Worm (Caenorhabditis elegans): Measurements from ENCODE around the gene mdt-10.

mdt-10 gene

ce11 chrII:7854942-7855341 lies at the start of gene mdt-10:
mdt-10 (minus strand) TSS chrII:7855042.
- TF ChIP-seq unc-62 (GFP tag; optimal IDR thresholded peaks at IDR 0.05) = no peak

- TF ChIP-seq unc-62 (GFP tag; optimal IDR thresholded peaks at IDR 0.05) = no peak
Measured at ce11 chrII:7901990-7902389, 47.1 kb upstream of the mdt-10 start.

DNA sequence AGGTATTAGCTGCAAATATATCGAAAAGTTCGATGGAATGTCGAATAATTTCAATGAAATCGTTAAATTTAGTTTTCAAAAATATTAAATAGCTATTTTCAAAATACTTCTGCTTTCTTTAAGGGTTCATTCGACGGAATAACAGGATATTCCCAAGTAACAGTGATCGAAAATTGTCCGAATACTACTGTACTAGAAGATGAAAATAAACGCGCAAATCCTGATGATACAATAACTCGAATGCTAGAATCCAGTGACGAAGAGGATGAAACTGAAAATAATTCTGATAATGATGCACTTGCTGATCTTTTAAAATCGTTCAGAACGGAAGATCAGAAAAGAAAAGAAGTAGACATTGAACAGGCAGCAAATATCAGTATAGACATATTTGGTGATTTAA lies 45.9 kb upstream of the mdt-10 start:
- no peak for TF ChIP-seq unc-62 (GFP tag; optimal IDR thresholded peaks at IDR 0.05)

ce11 chrII:7900190-7900672 lies 45.4 kb upstream of the mdt-10 start, which contains the start of gene rev-1:
rev-1 (plus strand) TSS chrII:7900622.
- TF ChIP-seq unc-62 (GFP tag; optimal IDR thresholded peaks at IDR 0.05) = no peak

ce11 chrII:7895190-7895589 lies 40.3 kb upstream of the mdt-10 start:
- TF ChIP-seq unc-62 (GFP tag; optimal IDR thresholded peaks at IDR 0.05) = no peak

- no peak for TF ChIP-seq unc-62 (GFP tag; optimal IDR thresholded peaks at IDR 0.05)
Measured at ce11 chrII:7893648-7894047, 38.8 kb upstream of the mdt-10 start.

DNA sequence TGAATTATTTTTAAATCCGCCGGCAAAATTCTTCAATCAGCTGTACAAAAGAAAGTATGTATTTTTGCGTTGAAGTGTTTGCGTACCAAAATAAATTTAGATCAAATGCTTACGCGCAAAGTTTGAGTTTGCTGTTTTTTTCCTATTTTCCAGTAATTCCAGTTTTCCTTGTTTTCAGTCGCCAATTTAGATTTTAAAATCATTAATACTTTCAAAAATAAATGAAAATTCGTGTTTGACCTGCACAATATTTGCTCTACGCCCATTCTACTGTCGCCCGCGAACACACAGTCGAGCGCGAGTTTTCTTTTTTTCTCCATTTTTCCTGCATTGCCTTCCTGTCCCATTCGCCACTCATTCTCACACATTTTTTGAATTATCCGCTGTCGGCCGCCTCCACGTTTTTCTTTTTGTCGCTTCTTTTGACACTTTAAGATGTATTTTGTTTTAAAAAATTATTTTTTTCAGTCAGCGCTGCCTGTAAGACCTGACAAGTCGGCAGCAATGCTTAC lies 38.0 kb upstream of the mdt-10 start, which contains the start of gene ptc-1:
Gene ptc-1 (plus strand): TSS at position 462 of the 512 bp plus-strand sequence.
- TF ChIP-seq unc-62 (GFP tag; optimal IDR thresholded peaks at IDR 0.05) = no peak

- no peak for TF ChIP-seq unc-62 (GFP tag; optimal IDR thresholded peaks at IDR 0.05)
Measured at ce11 chrII:7891869-7892615, 37.2 kb upstream of the mdt-10 start.

- TF ChIP-seq unc-62 (GFP tag; optimal IDR thresholded peaks at IDR 0.05) = no peak
Measured at ce11 chrII:7889321-7889720, 34.5 kb upstream of the mdt-10 start.

DNA sequence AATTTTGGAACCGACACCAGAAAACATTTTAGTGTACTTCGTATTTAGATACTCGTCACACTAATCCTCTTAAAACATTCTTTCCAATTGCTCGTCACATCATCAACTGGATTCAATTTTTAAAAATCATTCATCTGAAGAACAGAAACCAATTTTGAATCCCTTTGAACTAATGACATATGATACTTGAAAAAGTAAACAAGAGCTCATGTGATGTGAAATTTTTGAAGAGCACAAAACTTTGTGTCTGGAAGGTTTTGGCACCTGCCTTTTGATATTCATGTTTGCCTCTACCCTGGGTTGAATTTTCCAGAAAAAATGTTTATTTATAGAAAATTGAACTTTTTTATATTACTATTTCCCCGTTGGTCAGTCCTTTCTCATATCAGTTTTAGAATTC lies 33.9 kb upstream of the mdt-10 start:
- no peak for TF ChIP-seq unc-62 (GFP tag; optimal IDR thresholded peaks at IDR 0.05)

DNA sequence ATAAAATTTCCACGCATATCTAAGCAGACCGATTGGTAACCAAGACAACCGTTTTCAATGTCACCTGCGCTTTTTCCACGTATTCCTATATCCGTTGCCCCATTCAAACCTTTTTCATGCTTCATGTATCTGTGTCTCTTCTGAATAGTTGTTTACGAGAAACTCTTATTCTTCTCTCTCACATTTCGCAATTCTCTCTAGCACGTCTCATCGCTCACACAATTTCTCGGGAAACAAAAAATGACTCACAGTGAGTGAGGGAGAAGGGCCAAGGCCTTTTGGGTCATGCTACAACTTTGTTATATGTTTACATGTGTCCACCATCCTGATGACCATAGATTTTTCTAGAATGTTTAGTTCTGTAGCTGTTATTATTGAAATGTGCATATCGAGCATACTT lies 32.5 kb upstream of the mdt-10 start:
- TF ChIP-seq unc-62 (GFP tag; optimal IDR thresholded peaks at IDR 0.05) = no peak

ce11 chrII:7884898-7885297 lies 30.1 kb upstream of the mdt-10 start:
- no peak for TF ChIP-seq unc-62 (GFP tag; optimal IDR thresholded peaks at IDR 0.05)

- no peak for TF ChIP-seq unc-62 (GFP tag; optimal IDR thresholded peaks at IDR 0.05)
Measured at ce11 chrII:7880373-7880862, 25.6 kb upstream of the mdt-10 start, which contains the start of gene perm-1. perm-1 (plus strand) TSS chrII:7880812.

DNA sequence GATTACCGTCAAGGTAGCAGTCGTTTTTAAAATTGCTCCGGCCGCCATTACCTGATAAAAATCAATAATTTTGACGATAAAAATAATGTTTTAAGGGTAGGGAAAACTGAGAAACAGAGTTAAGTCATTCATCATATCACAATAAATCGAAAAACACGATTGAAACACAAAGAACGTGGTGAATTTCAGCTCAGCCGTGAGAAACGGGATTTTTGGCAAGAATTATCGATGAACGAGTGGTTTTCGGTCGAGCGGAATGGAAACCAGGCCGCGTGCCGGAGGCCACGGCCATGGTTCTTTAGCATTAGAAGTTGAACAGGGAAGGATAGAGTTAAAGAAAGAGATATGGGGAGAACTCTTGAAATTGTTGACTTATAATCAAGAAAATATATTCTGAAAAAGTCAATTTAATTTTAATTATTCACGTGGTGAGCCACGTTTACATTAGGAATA lies 24.4 kb upstream of the mdt-10 start, which contains the start of the genes vha-4 and T01H3.5:
Gene vha-4 (minus strand): TSS at position 51 of the 453 bp plus-strand sequence.
Gene T01H3.5 (plus strand): TSS at position 351 of the 453 bp plus-strand sequence.
- no peak for TF ChIP-seq unc-62 (GFP tag; optimal IDR thresholded peaks at IDR 0.05)

ce11 chrII:7877744-7878468 lies 23.1 kb upstream of the mdt-10 start, which contains the start of gene T01H3.2:
T01H3.2 (minus strand) TSS chrII:7877994.
- TF ChIP-seq unc-62 (GFP tag; optimal IDR thresholded peaks at IDR 0.05) = no peak

- TF ChIP-seq unc-62 (GFP tag; optimal IDR thresholded peaks at IDR 0.05) = no peak
Measured at ce11 chrII:7873843-7874372, 19.1 kb upstream of the mdt-10 start, which contains the start of gene T01H3.3. T01H3.3 (minus strand) TSS chrII:7873893.

Data from whole organism, dauer.